Worm (Caenorhabditis elegans) whole organism, L4 larva: Measurements from ENCODE around the gene C23G10.7.

Experiments
- F49E8.2 ChIP-seq: sonication (generic microtip); optimal IDR thresholded peaks from 2 replicates; lab custom pipeline; 2016; ENCODE audit warnings: missing compliant biosample characterization, mild to moderate bottlenecking, missing genetic modification characterization, borderline replicate concordance
- Y48G9A.11 ChIP-seq: fragments of 200-800 bp; sonication (Bioruptor generic); IDR thresholded peaks from 2 replicates; pipeline ENCODE4 v1.3.6; 2022; ENCODE audit warnings: missing genetic modification reagents, missing genetic modification characterization, missing compliant biosample characterization
- ces-1 ChIP-seq: fragments of 150-350 bp; sonication (generic microtip); optimal IDR thresholded peaks from 4 replicates; lab custom pipeline; 2014; ENCODE audit warnings: missing biosample characterization, missing genetic modification reagents, missing genetic modification characterization
- lin-13 ChIP-seq: fragments of 150-350 bp; optimal IDR thresholded peaks from 2 replicates; lab custom pipeline; 2014; ENCODE audit warnings: missing biosample characterization, missing genetic modification reagents, missing genetic modification characterization
- nhr-237 ChIP-seq: sonication (generic microtip); optimal IDR thresholded peaks from 2 replicates; lab custom pipeline; 2017; ENCODE audit warnings: missing biosample characterization, missing genetic modification characterization
- rbr-2 ChIP-seq: sonication (generic microtip); optimal IDR thresholded peaks from 2 replicates; lab custom pipeline; 2016; ENCODE audit warnings: missing genotype, missing genetic modification characterization, missing compliant biosample characterization
- snpc-4 ChIP-seq: fragments of 150-350 bp; optimal IDR thresholded peaks from 2 replicates; lab custom pipeline; 2014; ENCODE audit warnings: missing biosample characterization, missing genetic modification characterization

ce11 chrIII:6146797-6147196 lies 51.4 kb downstream of the C23G10.7 start:
- TF ChIP-seq F49E8.2 (tag; lab: Kevin White, UChicago) (no peak), lin-13 (GFP tag; lab: Kevin White, UChicago) (no peak), ces-1 (GFP tag; lab: Kevin White, UChicago) (no peak), Y48G9A.11 (GFP tag; lab: Robert Waterston, UW) (no peak), nhr-237 (no peak), snpc-4 (tag; lab: Kevin White, UChicago) (no peak), rbr-2 (tag; lab: Kevin White, UChicago) (no peak)
